Worm (Caenorhabditis elegans) whole organism, L4 larva: Measurements from ENCODE around the gene hipr-1.

Experiments
- F10B5.3 ChIP-seq: sonication (generic microtip); optimal IDR thresholded peaks from 2 replicates; lab custom pipeline; 2016; ENCODE audit warnings: mild to moderate bottlenecking, missing genetic modification characterization, missing compliant biosample characterization
- aly-2 ChIP-seq: sonication (generic microtip); optimal IDR thresholded peaks from 2 replicates; lab custom pipeline; 2018; ENCODE audit warnings: missing biosample characterization, missing genetic modification characterization
- ama-1 ChIP-seq: fragments of 150-350 bp; optimal IDR thresholded peaks from 2 replicates; lab custom pipeline; 2014; ENCODE audit warnings: inconsistent platforms, mixed read lengths
- arid-1 ChIP-seq: fragments of 200-800 bp; sonication (Bioruptor generic); conservative IDR thresholded peaks from 2 replicates; pipeline ENCODE4 v1.3.6; 2022; ENCODE audit warnings: missing genetic modification reagents, missing genetic modification characterization, missing compliant biosample characterization
- daf-8 ChIP-seq: fragments of 200-800 bp; sonication (Bioruptor generic); IDR thresholded peaks from 2 replicates; pipeline ENCODE4 v1.3.6; 2022; ENCODE audit warnings: missing genetic modification characterization, missing compliant biosample characterization
- lin-39 ChIP-seq: fragments of 150-350 bp; optimal IDR thresholded peaks from 2 replicates; lab custom pipeline; 2014; ENCODE audit warnings: missing biosample characterization, missing genetic modification reagents, missing genetic modification characterization
- lir-3 ChIP-seq: sonication (generic microtip); optimal IDR thresholded peaks from 2 replicates; lab custom pipeline; 2016; ENCODE audit warnings: mild to moderate bottlenecking, missing genetic modification characterization, missing compliant biosample characterization
- mdl-1 ChIP-seq, 2 experiments: fragments of 150-350 bp in 1 of 2; sonication (generic microtip) in 1 of 2; optimal IDR thresholded peaks; 2 replicates each; lab custom pipeline; 2014 to 2017; ENCODE audit warnings: missing biosample characterization in 2 of 2, missing genetic modification characterization in 2 of 2
- mes-2 ChIP-seq: sonication (generic microtip); optimal IDR thresholded peaks from 2 replicates; lab custom pipeline; 2016; ENCODE audit warnings: missing genotype, mild to moderate bottlenecking, missing genetic modification characterization, missing compliant biosample characterization; ENCODE audit not compliant: poor library complexity, severe bottlenecking
- nhr-111 ChIP-seq: fragments of 200-800 bp; sonication (Bioruptor generic); optimal IDR thresholded peaks from 2 replicates; lab custom pipeline; 2018; ENCODE audit warnings: mild to moderate bottlenecking, missing genetic modification characterization, missing compliant biosample characterization
- nhr-77 ChIP-seq: fragments of 150-350 bp; optimal IDR thresholded peaks from 2 replicates; lab custom pipeline; 2014; ENCODE audit warnings: missing biosample characterization, missing genetic modification characterization
- pqm-1 ChIP-seq: sonication (generic microtip); optimal IDR thresholded peaks from 2 replicates; lab custom pipeline; 2017; ENCODE audit warnings: missing biosample characterization, missing genetic modification characterization
- tra-1 ChIP-seq: fragments of 200-800 bp; sonication (Bioruptor generic); IDR thresholded peaks from 2 replicates; pipeline ENCODE4 v1.3.6; 2022; ENCODE audit warnings: missing genetic modification reagents, missing genetic modification characterization, missing compliant biosample characterization
- unc-62 ChIP-seq, 3 experiments: fragments of 150-350 bp in 1 of 3; sonication (generic microtip); optimal IDR thresholded peaks in 2 of 3; peaks in 1 of 3; 1 replicate in 1 of 3; 2 replicates in 2 of 3; lab custom pipeline; 2014 to 2017; ENCODE audit warnings: missing biosample characterization in 3 of 3, missing genetic modification characterization in 3 of 3, missing genetic modification reagents in 3 of 3, missing genotype in 1 of 3

DNA sequence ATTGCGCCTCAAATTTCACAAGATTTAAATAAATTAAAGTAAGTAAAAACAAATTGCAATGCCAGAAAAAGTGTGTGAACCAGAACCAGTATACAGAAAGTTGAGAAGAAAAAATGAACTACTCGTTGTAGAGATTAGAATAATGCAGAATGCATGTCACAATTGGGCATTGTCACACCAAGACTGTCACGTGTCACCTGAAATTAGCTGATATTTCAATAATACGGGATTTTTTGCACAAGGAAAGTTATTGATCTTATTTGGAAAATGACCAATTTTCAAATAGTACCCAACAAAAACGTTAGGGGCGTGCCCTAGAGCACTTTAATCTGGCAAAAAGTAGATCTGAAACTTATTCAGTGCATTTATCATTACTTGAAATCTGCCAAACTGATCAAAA is 22.0 kb downstream of the hipr-1 start:
- TF ChIP-seq tra-1 (GFP tag; lab: Robert Waterston, UW) (no peak), arid-1 (no peak), ama-1 (no peak), daf-8 (GFP tag; lab: Robert Waterston, UW) (no peak), nhr-77 (no peak), pqm-1 (no peak), lir-3 (tag; lab: Kevin White, UChicago) (no peak), nhr-111 (GFP tag; lab: Kevin White, UChicago) (no peak), lin-39 (tag; lab: Kevin White, UChicago) (no peak), unc-62 (GFP tag; optimal IDR thresholded peaks at IDR 0.05 in 1 of 2; lab: Kevin White, UChicago) (no peak), unc-62 (tag; optimal IDR thresholded peaks at IDR 0.05; lab: Kevin White, UChicago) (no peak), mes-2 (tag; lab: Kevin White, UChicago) (no peak), mdl-1 (tag; optimal IDR thresholded peaks at IDR 0.05; lab: Kevin White, UChicago) (no peak), F10B5.3 (tag; lab: Kevin White, UChicago) (no peak), aly-2 (no peak)
